Fruit fly (Drosophila melanogaster): Measurements from ENCODE around the gene mura.

DNA sequence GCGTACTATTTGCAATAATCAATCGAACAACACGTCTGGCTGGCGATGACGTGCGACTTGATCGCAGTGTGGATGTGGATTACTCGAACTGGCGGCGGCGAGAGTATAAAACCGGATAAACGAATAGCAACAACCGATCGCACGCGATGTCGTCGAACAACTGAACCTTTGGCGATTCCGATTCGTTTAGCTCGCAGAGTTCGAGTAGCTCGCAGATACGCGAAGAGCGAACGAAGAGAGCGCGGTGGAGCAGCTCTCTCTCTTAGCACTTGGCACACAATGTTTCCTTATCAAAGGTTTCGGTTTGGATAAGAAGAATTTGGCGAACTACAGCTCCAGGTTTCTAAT lies 49.2 kb downstream of the mura start, which contains the start of gene RhoL:
- no peak for TF ChIP-seq CG7101 (tag; optimal IDR thresholded peaks at IDR 0.05)
- no peak for TF ChIP-seq CG7045 (GFP tag; optimal IDR thresholded peaks at IDR 0.05)
- TF ChIP-seq toe (GFP tag; optimal IDR thresholded peaks at IDR 0.05) = no peak
- TF ChIP-seq ovo (GFP tag; optimal IDR thresholded peaks at IDR 0.05) = no peak
- peak; percentile 82 for TF ChIP-seq cic (GFP tag; optimal IDR thresholded peaks at IDR 0.05)
- TF ChIP-seq cnc (optimal IDR thresholded peaks at IDR 0.05) = no peak
- TF ChIP-seq kay (GFP tag; ENCODE audit: borderline replicate concordance) = no peak
- no peak for TF ChIP-seq Hr96 (GFP tag; optimal IDR thresholded peaks at IDR 0.05)
- no peak for TF ChIP-seq CG1620 (GFP tag; optimal IDR thresholded peaks at IDR 0.05)
- TF ChIP-seq CG5204 (GFP tag; optimal IDR thresholded peaks at IDR 0.05) = no peak
- no peak for TF ChIP-seq Crg-1 (GFP tag; optimal IDR thresholded peaks at IDR 0.05)
- TF ChIP-seq bab1 (GFP tag; optimal IDR thresholded peaks at IDR 0.05) = peak; percentile 67
- peak; percentile 7 for TF ChIP-seq CG14711 (tag; optimal IDR thresholded peaks at IDR 0.05)

Data from whole organism, adult.